Worm (Caenorhabditis elegans) whole organism, L4/young adult: ENCODE results near the gene strd-1.

Experiments used
- W03F9.2 ChIP-seq: fragments of 150-350 bp; optimal IDR thresholded peaks from 2 replicates; lab custom pipeline; 2014; ENCODE audit warnings: missing biosample characterization, missing genetic modification characterization
- dao-5 ChIP-seq: sonication (generic microtip); optimal IDR thresholded peaks from 2 replicates; lab custom pipeline; 2016; ENCODE audit warnings: missing genotype, missing genetic modification characterization, moderate library complexity, missing compliant biosample characterization

DNA sequence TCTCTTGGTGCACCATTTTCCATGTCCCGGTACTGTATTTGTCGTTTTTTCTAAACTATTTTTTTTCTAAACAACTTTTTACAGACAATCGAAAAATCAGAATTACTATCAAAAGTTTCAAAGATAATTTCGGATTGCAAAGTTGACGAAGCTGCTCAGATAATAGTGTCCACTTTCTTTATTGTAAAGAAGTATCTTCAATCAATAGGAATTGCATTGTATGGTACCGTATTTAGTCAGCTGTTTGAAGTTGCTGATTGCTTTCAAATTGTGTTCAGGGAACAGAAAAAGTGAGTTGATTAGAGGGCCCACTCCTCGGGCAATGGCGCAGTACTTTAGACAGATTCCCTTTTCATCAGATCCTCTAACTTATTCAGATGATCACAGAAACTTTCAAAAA, 34.3 kb downstream of the strd-1 start:
- TF ChIP-seq dao-5 (tag; lab: Kevin White, UChicago) = no peak
- no peak for TF ChIP-seq W03F9.2
